Worm (Caenorhabditis elegans): ENCODE measurements around the gene F48C5.2.

DNA sequence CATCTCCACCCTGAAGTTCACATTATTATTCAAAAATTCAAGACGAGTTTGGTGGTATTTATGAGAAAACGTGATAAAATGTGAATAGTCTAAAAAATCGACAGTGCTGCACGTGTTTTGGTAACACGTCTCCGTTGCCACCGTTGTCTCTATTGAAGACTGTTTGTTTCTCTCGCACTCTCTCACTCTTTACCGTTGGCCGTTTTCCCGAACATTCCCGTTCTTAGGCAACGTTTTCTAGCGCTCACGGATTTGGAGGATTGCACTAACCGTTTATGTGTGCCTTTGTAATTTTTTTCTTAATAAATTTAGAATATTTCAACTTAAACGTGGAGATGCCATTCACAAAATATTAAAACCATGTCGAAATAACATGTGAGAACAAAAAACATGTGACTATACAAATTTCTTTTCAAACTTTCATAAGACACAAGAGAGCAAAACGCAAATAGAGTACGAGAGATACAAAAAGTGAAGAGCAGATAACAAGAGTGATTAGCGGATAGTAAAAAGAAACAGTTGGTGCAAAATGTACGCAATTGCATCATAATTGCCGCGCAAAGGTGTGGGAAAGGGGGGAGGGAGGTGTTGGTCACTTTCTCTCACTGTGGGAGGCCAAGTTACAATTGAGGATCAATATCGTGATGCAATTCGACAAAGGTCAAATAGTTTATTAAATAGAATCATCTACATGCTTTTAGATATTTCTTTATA is 39.1 kb downstream of the F48C5.2 start, which contains the start of gene pek-1:
- TF ChIP-seq mdl-1 (tag; optimal IDR thresholded peaks at IDR 0.05), result peak; percentile 20
- TF ChIP-seq ama-1 (optimal IDR thresholded peaks at IDR 0.05), result no peak
- no peak for TF ChIP-seq egl-27 (tag; optimal IDR thresholded peaks at IDR 0.05)
- TF ChIP-seq sea-2 (GFP tag; optimal IDR thresholded peaks at IDR 0.05), result no peak
- TF ChIP-seq lsy-12 (tag; optimal IDR thresholded peaks at IDR 0.05), result no peak
- TF ChIP-seq ceh-9 (tag; optimal IDR thresholded peaks at IDR 0.05), result no peak
- TF ChIP-seq jun-1 (tag; optimal IDR thresholded peaks at IDR 0.05), result peak; percentile 83
- TF ChIP-seq nhr-25 (tag; optimal IDR thresholded peaks at IDR 0.05), result peak; percentile 66
- no peak for TF ChIP-seq nhr-11 (tag; optimal IDR thresholded peaks at IDR 0.05)
- TF ChIP-seq elt-3 (tag; optimal IDR thresholded peaks at IDR 0.05), result no peak
- TF ChIP-seq elt-2 (tag; optimal IDR thresholded peaks at IDR 0.05), result peak; percentile 72
- no peak for TF ChIP-seq nhr-28 (tag; optimal IDR thresholded peaks at IDR 0.05)
- no peak for TF ChIP-seq lin-39 (tag; optimal IDR thresholded peaks at IDR 0.05)
